Worm (Caenorhabditis elegans) whole organism, L4 larva: ENCODE data around the gene cah-1.
A peak's percentile ranks its signal among the peaks of the same experiment; 100 is the strongest.
"Not testable (repeated sequence)": the region's sequence is repeated elsewhere in the genome, so short reads cannot be mapped to it uniquely, and the experiment has no call there.

ENCODE experiments used
- R02D3.7 ChIP-seq: fragments of 150-350 bp; sonication (generic microtip); optimal IDR thresholded peaks from 3 replicates; lab custom pipeline; 2014; ENCODE audit warnings: missing biosample characterization, missing genetic modification characterization
- aha-1 ChIP-seq: fragments of 150-350 bp; peaks from one replicate; lab custom pipeline; 2014; ENCODE audit warnings: missing biosample characterization, missing genetic modification characterization
- ama-1 ChIP-seq: fragments of 150-350 bp; optimal IDR thresholded peaks from 2 replicates; lab custom pipeline; 2014; ENCODE audit warnings: inconsistent platforms, mixed read lengths
- attf-4 ChIP-seq: sonication (generic microtip); optimal IDR thresholded peaks from 3 replicates; lab custom pipeline; 2017; ENCODE audit warnings: missing biosample characterization, missing genetic modification characterization
- ceh-28 ChIP-seq: fragments of 150-350 bp; optimal IDR thresholded peaks from 2 replicates; lab custom pipeline; 2014; ENCODE audit warnings: missing biosample characterization, missing genetic modification reagents, missing genetic modification characterization
- ceh-32 ChIP-seq: sonication (generic microtip); optimal IDR thresholded peaks from 2 replicates; lab custom pipeline; 2016; ENCODE audit warnings: mild to moderate bottlenecking, missing genetic modification characterization, missing compliant biosample characterization; ENCODE audit not compliant: poor library complexity
- ceh-44 ChIP-seq: fragments of 200-800 bp; sonication (Bioruptor generic); IDR thresholded peaks from 2 replicates; pipeline ENCODE4 v1.3.6; 2022; ENCODE audit warnings: missing genetic modification reagents, missing genetic modification characterization, missing compliant biosample characterization
- ceh-62 ChIP-seq: sonication (generic microtip); optimal IDR thresholded peaks from 2 replicates; lab custom pipeline; 2017; ENCODE audit warnings: missing biosample characterization, missing genetic modification characterization
- ctbp-1 ChIP-seq: fragments of 200-800 bp; sonication (Bioruptor generic); IDR thresholded peaks from 2 replicates; pipeline ENCODE4 v1.3.6; 2022; ENCODE audit warnings: missing genetic modification reagents, missing genetic modification characterization, missing compliant biosample characterization
- daf-19 ChIP-seq: fragments of 200-800 bp; sonication (Bioruptor generic); conservative IDR thresholded peaks from 2 replicates; pipeline ENCODE4 v1.3.6; 2022; ENCODE audit warnings: missing genetic modification characterization, missing compliant biosample characterization
- dmd-6 ChIP-seq: fragments of 200-800 bp; sonication (Bioruptor generic); IDR thresholded peaks from 2 replicates; pipeline ENCODE4 v1.3.6; 2022; ENCODE audit warnings: missing genetic modification reagents, missing genetic modification characterization, missing compliant biosample characterization
- dmd-9 ChIP-seq: fragments of 200-800 bp; sonication (Bioruptor generic); IDR thresholded peaks from 2 replicates; pipeline ENCODE4 v1.3.6; 2022; ENCODE audit warnings: missing genetic modification reagents, missing genetic modification characterization, missing compliant biosample characterization
- duxl-1 ChIP-seq: sonication (generic microtip); optimal IDR thresholded peaks from 2 replicates; lab custom pipeline; 2016; ENCODE audit warnings: mild to moderate bottlenecking, missing genetic modification characterization, moderate library complexity, missing compliant biosample characterization; ENCODE audit not compliant: poor library complexity
- dve-1 ChIP-seq: sonication (generic microtip); optimal IDR thresholded peaks from 2 replicates; lab custom pipeline; 2017; ENCODE audit warnings: antibody characterized with exemption, mild to moderate bottlenecking, missing genetic modification characterization, missing compliant biosample characterization; ENCODE audit not compliant: insufficient read depth
- egl-27 ChIP-seq: sonication (generic microtip); optimal IDR thresholded peaks from 3 replicates; lab custom pipeline; 2017; ENCODE audit warnings: missing biosample characterization, missing genetic modification reagents, missing genetic modification characterization
- fos-1 ChIP-seq: fragments of 150-350 bp; optimal IDR thresholded peaks from 2 replicates; lab custom pipeline; 2014; ENCODE audit warnings: missing biosample characterization, missing genetic modification characterization
- gei-8 ChIP-seq: fragments of 200-800 bp; sonication (Bioruptor generic); optimal IDR thresholded peaks from 2 replicates; lab custom pipeline; 2018; ENCODE audit warnings: mild to moderate bottlenecking, missing genetic modification characterization, missing compliant biosample characterization
- hif-1 ChIP-seq, 2 experiments: sonication (generic microtip); optimal IDR thresholded peaks; 2 replicates each; lab custom pipeline; 2016 to 2017; ENCODE audit warnings: missing compliant biosample characterization in 2 of 2, missing genetic modification characterization in 2 of 2, missing genetic modification reagents in 2 of 2, missing genotype in 2 of 2, mild to moderate bottlenecking in 1 of 2
- jun-1 ChIP-seq: fragments of 150-350 bp; optimal IDR thresholded peaks from 2 replicates; lab custom pipeline; 2014; ENCODE audit warnings: missing biosample characterization, missing genetic modification reagents, missing genetic modification characterization
- lim-7 ChIP-seq: fragments of 200-800 bp; sonication (Bioruptor generic); IDR thresholded peaks from 2 replicates; pipeline ENCODE4 v1.3.6; 2022; ENCODE audit warnings: missing genetic modification characterization, missing compliant biosample characterization
- lin-13 ChIP-seq: fragments of 150-350 bp; optimal IDR thresholded peaks from 2 replicates; lab custom pipeline; 2014; ENCODE audit warnings: missing biosample characterization, missing genetic modification reagents, missing genetic modification characterization
- lin-15B ChIP-seq: fragments of 150-350 bp; sonication (generic microtip); optimal IDR thresholded peaks from 3 replicates; lab custom pipeline; 2014; ENCODE audit warnings: missing biosample characterization, missing genetic modification characterization
- madf-5 ChIP-seq, 2 experiments: fragments of 200-800 bp; sonication (Bioruptor generic); IDR thresholded peaks; 2 replicates each; pipeline ENCODE4 v1.3.6; 2022; ENCODE audit warnings: missing compliant biosample characterization in 2 of 2, missing genetic modification characterization in 2 of 2
- mdl-1 ChIP-seq, 2 experiments: fragments of 150-350 bp in 1 of 2; sonication (generic microtip) in 1 of 2; optimal IDR thresholded peaks; 2 replicates each; lab custom pipeline; 2014 to 2017; ENCODE audit warnings: missing biosample characterization in 2 of 2, missing genetic modification characterization in 2 of 2
- nhr-102 ChIP-seq: sonication (generic microtip); optimal IDR thresholded peaks from 2 replicates; lab custom pipeline; 2016; ENCODE audit warnings: mild to moderate bottlenecking, missing genetic modification characterization, moderate library complexity, missing compliant biosample characterization
- nhr-28 ChIP-seq: fragments of 150-350 bp; optimal IDR thresholded peaks from 2 replicates; lab custom pipeline; 2014; ENCODE audit warnings: missing biosample characterization, missing genetic modification characterization
- saeg-2 ChIP-seq: fragments of 200-800 bp; sonication (Bioruptor generic); IDR thresholded peaks from 2 replicates; pipeline ENCODE4 v1.3.6; 2022; ENCODE audit warnings: missing genetic modification reagents, missing genetic modification characterization, missing compliant biosample characterization
- set-16 ChIP-seq: fragments of 200-800 bp; sonication (Bioruptor generic); IDR thresholded peaks from 2 replicates; pipeline ENCODE4 v1.3.6; 2022; ENCODE audit warnings: missing genetic modification reagents, missing genetic modification characterization, missing compliant biosample characterization
- skn-1 ChIP-seq: fragments of 150-350 bp; optimal IDR thresholded peaks from 2 replicates; lab custom pipeline; 2014; ENCODE audit warnings: missing biosample characterization, missing genetic modification characterization
- zfp-2 ChIP-seq: sonication (generic microtip); optimal IDR thresholded peaks from 2 replicates; lab custom pipeline; 2016; ENCODE audit warnings: mild to moderate bottlenecking, missing genetic modification characterization, missing compliant biosample characterization

The cah-1 gene

DNA sequence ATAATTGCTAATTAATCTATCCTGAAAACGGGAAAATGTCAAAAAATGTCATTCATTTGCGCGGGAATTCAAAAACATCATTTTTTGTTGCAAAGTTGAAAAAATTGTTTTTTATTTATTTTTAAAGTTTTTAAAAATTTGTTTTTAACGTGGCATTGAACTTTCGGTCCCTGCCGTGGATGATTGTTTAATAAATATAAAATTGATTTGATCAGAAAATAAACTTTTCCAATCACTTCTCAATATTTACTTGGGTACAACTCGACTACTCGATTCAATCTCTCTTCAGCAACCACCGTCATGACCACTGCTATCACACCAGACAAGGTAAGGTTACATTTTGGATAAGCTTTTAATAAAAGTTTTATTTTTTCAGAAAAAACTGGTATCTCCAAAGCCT lies 23.0 kb downstream of the cah-1 start, which contains the start of gene C45G9.4:
C45G9.4 (plus strand) TSS at position 301 of the 400 bp plus-strand sequence.
- not testable (repeated sequence) for TF ChIP-seq madf-5 (GFP tag; IDR thresholded peaks at IDR 0.05; lab: Robert Waterston, UW); gei-8 (GFP tag; lab: Kevin White, UChicago); ama-1 (lab: Kevin White, UChicago)

DNA sequence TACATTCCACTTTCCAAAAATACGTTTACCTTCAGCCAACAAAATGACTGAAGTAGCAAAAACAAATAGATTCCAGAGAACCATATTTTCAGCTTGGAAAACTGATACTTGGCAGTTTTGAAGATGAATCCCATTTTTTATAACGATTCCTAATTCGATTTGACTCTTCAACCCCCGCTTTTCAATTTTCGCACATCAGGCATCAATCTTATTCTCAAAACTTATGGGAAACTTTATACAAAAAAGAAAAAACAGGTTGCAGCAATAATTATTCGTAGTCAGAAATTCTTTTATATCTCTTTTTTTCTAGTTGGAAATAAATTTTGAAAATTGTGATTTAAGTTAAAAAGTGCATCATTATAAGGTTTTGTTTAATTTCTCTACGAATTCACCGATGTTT lies 23.6 kb downstream of the cah-1 start, which contains the start of gene C45G9.10:
C45G9.10 (minus strand) TSS at position 101 of the 400 bp plus-strand sequence.
- no peak for TF ChIP-seq fos-1 (tag; lab: Kevin White, UChicago)
- TF ChIP-seq aha-1 (tag; lab: Kevin White, UChicago): peak; percentile 64

ce11 chrIII:5055709-5056108 lies 29.7 kb downstream of the cah-1 start, which contains the start of gene C45G9.9:
TSS of gene C45G9.9 (minus strand) at chrIII:5055809.
- TF ChIP-seq duxl-1 (tag; lab: Kevin White, UChicago); dve-1 (tag; lab: Kevin White, UChicago); lin-13: not testable (repeated sequence)
- TF ChIP-seq, all 104 proteins: peak for 0; not testable (repeated sequence) for 104

ce11 chrIII:5053541-5053940 lies 31.9 kb downstream of the cah-1 start, which contains the start of gene C45G9.8:
TSS of gene C45G9.8 (minus strand) at chrIII:5053641.
- TF ChIP-seq ceh-44 (GFP tag; lab: Robert Waterston, UW): no peak
- TF ChIP-seq, all 104 proteins: peak for 0

DNA sequence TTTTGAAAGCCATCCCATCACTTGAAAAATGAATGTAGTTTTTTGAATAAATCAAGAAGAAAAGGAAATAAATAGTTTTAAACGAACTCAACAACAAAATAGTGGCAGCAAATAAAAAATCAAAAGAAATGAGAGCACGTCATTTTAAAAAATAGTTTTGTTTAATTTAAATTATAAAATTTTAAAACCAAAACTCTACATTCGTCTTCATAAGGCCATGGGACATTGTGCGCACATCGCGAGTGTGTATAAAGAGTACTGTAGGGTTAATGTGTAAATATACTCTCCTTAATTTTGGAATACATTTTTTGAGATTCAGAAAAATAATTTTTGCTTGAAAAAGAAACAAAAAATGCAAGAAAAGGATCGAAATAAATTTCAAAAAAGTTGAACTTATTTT lies 33.5 kb downstream of the cah-1 start, which contains the start of gene C45G9.15:
C45G9.15 (minus strand) TSS at position 101 of the 400 bp plus-strand sequence.
- TF ChIP-seq fos-1 (tag; lab: Kevin White, UChicago) (no peak), dmd-9 (GFP tag; lab: Robert Waterston, UW) (no peak), attf-4 (no peak), R02D3.7 (tag; lab: Kevin White, UChicago) (no peak), skn-1 (tag; lab: Kevin White, UChicago) (no peak), daf-19 (GFP tag; lab: Robert Waterston, UW) (no peak), ctbp-1 (GFP tag; lab: Robert Waterston, UW) (no peak)
- TF ChIP-seq, all 104 proteins: peak for 0

DNA sequence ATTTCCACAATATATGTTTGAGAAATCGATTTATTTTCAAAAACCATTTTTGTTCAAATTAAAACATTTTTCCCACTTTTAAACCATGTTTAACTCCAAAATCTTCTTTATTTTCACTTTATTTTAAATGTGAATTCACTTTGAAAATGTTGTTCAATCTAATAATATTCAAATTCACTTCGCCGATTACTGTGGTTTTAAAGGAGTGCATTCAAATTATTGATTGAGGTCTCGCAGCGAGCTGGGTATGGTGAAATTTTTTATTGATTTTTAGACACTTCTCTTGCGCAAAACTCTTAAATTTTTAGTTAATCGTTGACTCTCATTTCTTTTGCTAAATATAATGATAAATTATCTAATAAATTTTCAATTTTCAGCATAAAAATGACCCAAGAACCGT lies 37.7 kb downstream of the cah-1 start, which contains the start of gene C45G9.5:
C45G9.5 (plus strand) TSS at position 378 of the 400 bp plus-strand sequence.
- no peak for TF ChIP-seq jun-1 (tag; lab: Kevin White, UChicago)
- no peak for TF ChIP-seq nhr-28 (tag; lab: Kevin White, UChicago)
- no peak for TF ChIP-seq nhr-102
- no peak for TF ChIP-seq lin-15B (tag; lab: Kevin White, UChicago)
- TF ChIP-seq dmd-6 (GFP tag; lab: Robert Waterston, UW): no peak
- no peak for TF ChIP-seq ceh-62 (tag; lab: Kevin White, UChicago)
- TF ChIP-seq R02D3.7 (tag; lab: Kevin White, UChicago): no peak
- no peak for TF ChIP-seq ceh-28 (tag; lab: Kevin White, UChicago)
- no peak for TF ChIP-seq saeg-2
- TF ChIP-seq mdl-1 (tag; optimal IDR thresholded peaks at IDR 0.05; lab: Kevin White, UChicago): no peak
- no peak for TF ChIP-seq dve-1 (tag; lab: Kevin White, UChicago)
- TF ChIP-seq lim-7 (GFP tag; lab: Robert Waterston, UW): no peak
- TF ChIP-seq ceh-32 (tag; lab: Kevin White, UChicago): no peak
- no peak for TF ChIP-seq skn-1 (tag; lab: Kevin White, UChicago)
- TF ChIP-seq set-16: no peak
- TF ChIP-seq zfp-2: no peak
- TF ChIP-seq hif-1 (tag; optimal IDR thresholded peaks at IDR 0.05; lab: Kevin White, UChicago): no peak
- TF ChIP-seq egl-27 (tag; lab: Kevin White, UChicago): no peak
